Fruit fly (Drosophila melanogaster) whole organism, wandering third instar larva: ENCODE data around the gene CG5849.
A peak's percentile ranks its signal among the peaks of the same experiment; 100 is the strongest.

Experiments
- Abd-B ChIP-seq: fragments of >200 bp; optimal IDR thresholded peaks from 2 replicates; lab custom pipeline; 2017; ENCODE audit warnings: missing biosample characterization, missing genetic modification characterization
- CG32264 ChIP-seq: fragments of 200-800 bp; sonication (Bioruptor generic); optimal IDR thresholded peaks from 2 replicates; lab custom pipeline; 2016; ENCODE audit warnings: missing biosample characterization, missing genetic modification characterization
- CG9705 ChIP-seq: fragments of 200-800 bp; sonication (Bioruptor generic); optimal IDR thresholded peaks from 2 replicates; lab custom pipeline; 2018; ENCODE audit warnings: missing biosample characterization, mild to moderate bottlenecking, missing genetic modification characterization
- CrebA ChIP-seq: fragments of 200-800 bp; sonication (Bioruptor generic); optimal IDR thresholded peaks from 2 replicates; lab custom pipeline; 2016; ENCODE audit warnings: missing biosample characterization, mild to moderate bottlenecking, missing genetic modification characterization, borderline replicate concordance
- Dfd ChIP-seq: fragments of >200 bp; optimal IDR thresholded peaks from 2 replicates; lab custom pipeline; 2017; ENCODE audit warnings: missing biosample characterization, missing genetic modification characterization
- Dif ChIP-seq: fragments of 200-275, 200-300 bp; sonication (Bioruptor generic); optimal IDR thresholded peaks from 2 replicates; lab custom pipeline; 2018; ENCODE audit warnings: missing biosample characterization, missing genetic modification characterization; ENCODE audit not compliant: partially characterized antibody
- GATAd ChIP-seq: sonication (Bioruptor generic); optimal IDR thresholded peaks from 2 replicates; lab custom pipeline; 2016; ENCODE audit warnings: missing biosample characterization, missing genetic modification characterization
- Hnf4 ChIP-seq: fragments of 200-800 bp; sonication (Bioruptor generic); optimal IDR thresholded peaks from 2 replicates; lab custom pipeline; 2016; ENCODE audit warnings: missing biosample characterization, mild to moderate bottlenecking, missing genetic modification characterization
- Jra ChIP-seq: sonication (Bioruptor generic); optimal IDR thresholded peaks from 2 replicates; lab custom pipeline; 2016; ENCODE audit warnings: missing biosample characterization, missing genetic modification characterization
- Mio ChIP-seq: sonication (Bioruptor generic); optimal IDR thresholded peaks from 2 replicates; lab custom pipeline; 2016; ENCODE audit warnings: missing biosample characterization, missing genetic modification characterization
- N ChIP-seq: fragments of >200 bp; optimal IDR thresholded peaks from 2 replicates; lab custom pipeline; 2018; ENCODE audit warnings: missing biosample characterization, missing external identifiers, missing genetic modification characterization
- OdsH ChIP-seq: fragments of 200-800 bp; sonication (Bioruptor generic); optimal IDR thresholded peaks from 2 replicates; lab custom pipeline; 2016; ENCODE audit warnings: missing biosample characterization, mild to moderate bottlenecking, missing genetic modification characterization
- Rel ChIP-seq, 2 experiments: fragments of 200-800 bp; sonication (Bioruptor generic) in 1 of 2; optimal IDR thresholded peaks; 2 replicates in 1 of 2; 3 replicates in 1 of 2; lab custom pipeline; 2016 to 2019; ENCODE audit warnings: mild to moderate bottlenecking in 2 of 2, missing biosample characterization in 2 of 2, missing genetic modification characterization in 2 of 2, moderate library complexity in 1 of 2
- Sp1 ChIP-seq: fragments of 200-800 bp; sonication (Bioruptor generic); optimal IDR thresholded peaks from 3 replicates; lab custom pipeline; 2019; ENCODE audit warnings: missing biosample characterization, mild to moderate bottlenecking, missing genetic modification characterization, moderate library complexity
- Vsx2 ChIP-seq: fragments of 200-300, 225-300 bp; sonication (Bioruptor generic); optimal IDR thresholded peaks from 2 replicates; lab custom pipeline; 2018; ENCODE audit warnings: missing biosample characterization, missing genetic modification characterization; ENCODE audit not compliant: partially characterized antibody
- br ChIP-seq: fragments of 200-800 bp; sonication (Bioruptor generic); optimal IDR thresholded peaks from 2 replicates; lab custom pipeline; 2016; ENCODE audit warnings: missing biosample characterization, missing genetic modification characterization
- dl ChIP-seq, 2 experiments: fragments of 175-275, 200-275 bp in 1 of 2; fragments of 200-275 bp in 1 of 2; sonication (Bioruptor generic); optimal IDR thresholded peaks; lab custom pipeline; 2018; ENCODE audit warnings: mild to moderate bottlenecking in 2 of 2, missing biosample characterization in 2 of 2, missing genetic modification characterization in 2 of 2, moderate library complexity in 2 of 2; ENCODE audit not compliant: partially characterized antibody in 2 of 2, insufficient read depth in 1 of 2
- dmrt93B ChIP-seq: fragments of 200-800 bp; sonication (Bioruptor generic); optimal IDR thresholded peaks from 2 replicates; lab custom pipeline; 2018; ENCODE audit warnings: missing biosample characterization, mild to moderate bottlenecking, missing genetic modification characterization
- dsf ChIP-seq: sonication (Bioruptor generic); optimal IDR thresholded peaks from 2 replicates; lab custom pipeline; 2016; ENCODE audit warnings: missing biosample characterization, missing genetic modification characterization, borderline replicate concordance
- fru ChIP-seq: fragments of 200-800 bp; sonication (Bioruptor generic); optimal IDR thresholded peaks from 3 replicates; lab custom pipeline; 2016; ENCODE audit warnings: missing biosample characterization, mild to moderate bottlenecking, missing genetic modification characterization
- h ChIP-seq: fragments of 200-800 bp; sonication (Bioruptor generic); optimal IDR thresholded peaks from 3 replicates; lab custom pipeline; 2016; ENCODE audit warnings: missing biosample characterization, mild to moderate bottlenecking, missing genetic modification characterization
- jim ChIP-seq: fragments of 175-275, 200-325 bp; sonication (Bioruptor generic); optimal IDR thresholded peaks from 2 replicates; lab custom pipeline; 2016; ENCODE audit warnings: missing biosample characterization, mild to moderate bottlenecking, missing genetic modification characterization
- lola ChIP-seq: fragments of >200 bp; optimal IDR thresholded peaks from 2 replicates; lab custom pipeline; 2017; ENCODE audit warnings: missing biosample characterization, missing genetic modification characterization
- psq ChIP-seq: fragments of 200-800 bp; sonication (Bioruptor generic); optimal IDR thresholded peaks from 3 replicates; lab custom pipeline; 2017; ENCODE audit warnings: missing biosample characterization, mild to moderate bottlenecking, missing genetic modification characterization, moderate library complexity
- sage ChIP-seq: fragments of 200-800 bp; sonication (Bioruptor generic); optimal IDR thresholded peaks from 2 replicates; lab custom pipeline; 2016; ENCODE audit warnings: missing biosample characterization, mild to moderate bottlenecking, missing genetic modification characterization
- tai ChIP-seq: sonication (Bioruptor generic); optimal IDR thresholded peaks from 2 replicates; lab custom pipeline; 2016; ENCODE audit warnings: missing biosample characterization, missing genetic modification characterization
- usp ChIP-seq: fragments of >200 bp; optimal IDR thresholded peaks from 2 replicates; lab custom pipeline; 2017; ENCODE audit warnings: missing biosample characterization, missing genetic modification characterization

The CG5849 gene

dm6 chr3R:21745887-21746286 lies 6.0 kb downstream of the CG5849 start:
- TF ChIP-seq usp (no peak), psq (GFP tag; lab: Kevin White, UChicago) (no peak), dmrt93B (GFP tag; lab: Kevin White, UChicago) (no peak), Hnf4 (GFP tag; lab: Kevin White, UChicago) (no peak), lola (GFP tag; lab: Kevin White, UChicago) (no peak), br (GFP tag; lab: Kevin White, UChicago) (no peak), GATAd (GFP tag; lab: Kevin White, UChicago) (no peak), Jra (GFP tag; lab: Kevin White, UChicago) (no peak), N (GFP tag; lab: Kevin White, UChicago) (no peak), CG32264 (GFP tag; lab: Kevin White, UChicago) (no peak), dsf (GFP tag; lab: Kevin White, UChicago) (no peak)
- TF ChIP-seq, all 38 proteins: peak for 0

dm6 chr3R:21748954-21749920 lies 9.3 kb downstream of the CG5849 start, which contains the start of gene CG31233:
Gene CG31233 (plus strand): TSS chr3R:21749853.
- TF ChIP-seq psq (GFP tag; lab: Kevin White, UChicago) (no peak), tai (GFP tag; lab: Kevin White, UChicago) (no peak), br (GFP tag; lab: Kevin White, UChicago) (no peak), Rel (GFP tag; optimal IDR thresholded peaks at IDR 0.05; lab: Kevin White, UChicago) (no peak), Rel (tag; optimal IDR thresholded peaks at IDR 0.05; lab: Kevin White, UChicago) (no peak), CrebA (GFP tag; lab: Kevin White, UChicago) (no peak), Dfd (GFP tag; lab: Kevin White, UChicago) (no peak)

- TF ChIP-seq Dif (GFP tag; lab: Kevin White, UChicago) (no peak), Jra (GFP tag; lab: Kevin White, UChicago) (no peak), dmrt93B (GFP tag; lab: Kevin White, UChicago) (no peak), dsf (GFP tag; lab: Kevin White, UChicago) (no peak), jim (GFP tag; lab: Kevin White, UChicago) (no peak), Hnf4 (GFP tag; lab: Kevin White, UChicago) (no peak), N (GFP tag; lab: Kevin White, UChicago) (no peak), h (GFP tag; lab: Kevin White, UChicago) (no peak), fru (no peak), Vsx2 (GFP tag; lab: Kevin White, UChicago) (no peak), dl (GFP tag; optimal IDR thresholded peaks at IDR 0.05; lab: Kevin White, UChicago; ENCODE audit: insufficient read depth in 1 of 2, partially characterized antibody in 2 of 2) (no peak), Dfd (GFP tag; lab: Kevin White, UChicago) (no peak), CG9705 (no peak), Mio (GFP tag; lab: Kevin White, UChicago) (no peak), Sp1 (GFP tag; lab: Kevin White, UChicago) (no peak), Abd-B (GFP tag; lab: Kevin White, UChicago) (no peak), usp (no peak), OdsH (GFP tag; lab: Kevin White, UChicago) (no peak), CG32264 (GFP tag; lab: Kevin White, UChicago) (no peak), sage (no peak)
Observed at dm6 chr3R:21753099-21753498, 13.2 kb downstream of the CG5849 start.

- TF ChIP-seq dmrt93B (GFP tag; lab: Kevin White, UChicago) (no peak), tai (GFP tag; lab: Kevin White, UChicago) (no peak), Rel (GFP tag; optimal IDR thresholded peaks at IDR 0.05; lab: Kevin White, UChicago) (no peak), Rel (tag; optimal IDR thresholded peaks at IDR 0.05; lab: Kevin White, UChicago) (peak; percentile 33), br (GFP tag; lab: Kevin White, UChicago) (peak; percentile 48), CrebA (GFP tag; lab: Kevin White, UChicago) (peak; percentile 19)
Observed at dm6 chr3R:21753974-21754373, 14.1 kb downstream of the CG5849 start, which contains the start of gene CG31198. Gene CG31198 (plus strand): TSS chr3R:21754324.
